Worm (Caenorhabditis elegans) whole organism, mixed stage, embryonic: ENCODE measurements around the gene srj-11.

ENCODE experiments used
- mab-5 ChIP-seq: fragments of 150-350 bp; optimal IDR thresholded peaks from 2 replicates; lab custom pipeline; 2014; ENCODE audit warnings: missing biosample characterization, missing genetic modification characterization
- mls-2 ChIP-seq: sonication (generic microtip); optimal IDR thresholded peaks from 2 replicates; lab custom pipeline; 2016; ENCODE audit warnings: mild to moderate bottlenecking, missing genetic modification characterization, moderate library complexity, missing compliant biosample characterization
- nhr-12 ChIP-seq: fragments of 150-350 bp; optimal IDR thresholded peaks from 2 replicates; lab custom pipeline; 2014; ENCODE audit warnings: missing biosample characterization, missing genetic modification characterization

ce11 chrV:3257277-3257676 lies 16.1 kb downstream of the srj-11 start, which contains the start of gene T28A11.22:
- no peak for TF ChIP-seq nhr-12
- no peak for TF ChIP-seq mls-2 (tag; lab: Kevin White, UChicago)
- TF ChIP-seq mab-5: no peak
